Fruit fly (Drosophila melanogaster) whole organism, prepupa: ENCODE measurements around the gene CG4660.
A peak's percentile ranks its signal among the peaks of the same experiment; 100 is the strongest.

Experiments used
- Blimp-1 ChIP-seq: fragments of 200-800 bp; sonication (Bioruptor generic); optimal IDR thresholded peaks from 3 replicates; lab custom pipeline; 2017; ENCODE audit warnings: missing biosample characterization, missing genetic modification characterization, mild to moderate bottlenecking, moderate library complexity, missing genetic modification reagents
- CG10631 ChIP-seq: fragments of 200-800 bp; sonication (Bioruptor generic); optimal IDR thresholded peaks from 2 replicates; lab custom pipeline; 2016; ENCODE audit warnings: missing biosample characterization, missing genetic modification characterization
- CG11294 ChIP-seq: fragments of 200-800 bp; sonication (Bioruptor generic); IDR thresholded peaks from 2 replicates; pipeline ENCODE4 v1.3.6; 2022; ENCODE audit warnings: missing biosample characterization, missing genetic modification characterization
- CG11902 ChIP-seq: fragments of 200-800 bp; sonication (Bioruptor generic); optimal IDR thresholded peaks from 3 replicates; lab custom pipeline; 2016; ENCODE audit warnings: missing biosample characterization, missing genetic modification characterization
- CG1621 ChIP-seq: fragments of 200-800 bp; sonication (Bioruptor generic); optimal IDR thresholded peaks from 3 replicates; lab custom pipeline; 2018; ENCODE audit warnings: missing biosample characterization, mild to moderate bottlenecking, missing genetic modification characterization
- CG3032 ChIP-seq: fragments of 200-800 bp; optimal IDR thresholded peaks from 2 replicates; lab custom pipeline; 2019; ENCODE audit warnings: missing biosample characterization, mild to moderate bottlenecking, missing genetic modification characterization, moderate library complexity
- CG31627 ChIP-seq: fragments of 200-800 bp; sonication (Bioruptor generic); optimal IDR thresholded peaks from 3 replicates; lab custom pipeline; 2016; ENCODE audit warnings: missing biosample characterization, missing genetic modification characterization
- CG32006 ChIP-seq: fragments of 200-800 bp; sonication (Bioruptor generic); optimal IDR thresholded peaks from 3 replicates; lab custom pipeline; 2017; ENCODE audit warnings: missing biosample characterization, mild to moderate bottlenecking, missing genetic modification characterization
- CG34406 ChIP-seq: fragments of 200-800 bp; sonication (Bioruptor generic); optimal IDR thresholded peaks from 3 replicates; lab custom pipeline; 2016; ENCODE audit warnings: missing biosample characterization, missing genetic modification characterization
- CG3919 ChIP-seq: fragments of 200-800 bp; sonication (Bioruptor generic); optimal IDR thresholded peaks from 3 replicates; lab custom pipeline; 2016; ENCODE audit warnings: missing biosample characterization, missing genetic modification characterization
- CG6163 ChIP-seq: fragments of 200-800 bp; sonication (Bioruptor generic); IDR thresholded peaks from 3 replicates; pipeline ENCODE4 v1.3.6; 2022; ENCODE audit warnings: missing biosample characterization, missing genetic modification characterization
- CG6276 ChIP-seq: fragments of 200-800 bp; sonication (Bioruptor generic); optimal IDR thresholded peaks from 2 replicates; lab custom pipeline; 2017; ENCODE audit warnings: missing biosample characterization, mild to moderate bottlenecking, missing genetic modification characterization
- CG6792 ChIP-seq: fragments of 200-800 bp; sonication (Bioruptor generic); optimal IDR thresholded peaks from 3 replicates; lab custom pipeline; 2016; ENCODE audit warnings: missing biosample characterization, missing genetic modification characterization
- CG6808 ChIP-seq: fragments of 200-800 bp; sonication (Bioruptor generic); optimal IDR thresholded peaks from 3 replicates; lab custom pipeline; 2017; ENCODE audit warnings: missing biosample characterization, missing genetic modification characterization, mild to moderate bottlenecking, moderate library complexity, missing genetic modification reagents
- CG7368 ChIP-seq: fragments of 200-800 bp; sonication (Bioruptor generic); optimal IDR thresholded peaks from 3 replicates; lab custom pipeline; 2016; ENCODE audit warnings: missing biosample characterization, missing genetic modification characterization
- CG8119 ChIP-seq: fragments of 200-800 bp; sonication (Bioruptor generic); IDR thresholded peaks from 3 replicates; pipeline ENCODE4 v1.3.6; 2022; ENCODE audit warnings: missing biosample characterization, missing genetic modification characterization
- Eip75B ChIP-seq: fragments of 200-800 bp; sonication (Bioruptor generic); optimal IDR thresholded peaks from 3 replicates; lab custom pipeline; 2016; ENCODE audit warnings: missing biosample characterization, missing genetic modification characterization
- Eip78C ChIP-seq: fragments of 200-800 bp; sonication (Bioruptor generic); peaks from one replicate; lab custom pipeline; 2016; ENCODE audit warnings: missing biosample characterization, missing genetic modification characterization
- Eip93F ChIP-seq: fragments of 200-800 bp; sonication (Bioruptor generic); optimal IDR thresholded peaks from 2 replicates; lab custom pipeline; 2016; ENCODE audit warnings: missing biosample characterization, mild to moderate bottlenecking, missing genetic modification characterization
- Ets96B ChIP-seq: fragments of 200-800 bp; optimal IDR thresholded peaks from 2 replicates; lab custom pipeline; 2019; ENCODE audit warnings: missing biosample characterization, mild to moderate bottlenecking, missing genetic modification characterization, moderate library complexity
- Gug ChIP-seq: fragments of 200-800 bp; sonication (Bioruptor generic); IDR thresholded peaks from 2 replicates; pipeline ENCODE4 v1.3.6; 2022; ENCODE audit warnings: missing biosample characterization, missing genetic modification characterization
- Hr4 ChIP-seq: fragments of 200-800 bp; sonication (Bioruptor generic); optimal IDR thresholded peaks from 3 replicates; lab custom pipeline; 2016; ENCODE audit warnings: missing biosample characterization, missing genetic modification characterization
- Met ChIP-seq: fragments of 200-800 bp; sonication (Bioruptor generic); optimal IDR thresholded peaks from 3 replicates; lab custom pipeline; 2016; ENCODE audit warnings: missing biosample characterization, missing genetic modification characterization
- Smox ChIP-seq: fragments of 200-800 bp; sonication (Bioruptor generic); optimal IDR thresholded peaks from 3 replicates; lab custom pipeline; 2016; ENCODE audit warnings: missing biosample characterization, missing genetic modification characterization
- Sox102F ChIP-seq: fragments of 200-800 bp; sonication (Bioruptor generic); optimal IDR thresholded peaks from 2 replicates; lab custom pipeline; 2016; ENCODE audit warnings: missing biosample characterization, mild to moderate bottlenecking, missing genetic modification characterization
- Sox14 ChIP-seq: fragments of 200-800 bp; sonication (Bioruptor generic); optimal IDR thresholded peaks from 3 replicates; lab custom pipeline; 2016; ENCODE audit warnings: missing biosample characterization, missing genetic modification characterization
- Sox15 ChIP-seq: fragments of 200-800 bp; sonication (Bioruptor generic); optimal IDR thresholded peaks from 3 replicates; lab custom pipeline; 2016; ENCODE audit warnings: missing biosample characterization, missing genetic modification characterization
- acj6 ChIP-seq: fragments of 200-800 bp; sonication (Bioruptor generic); optimal IDR thresholded peaks from 3 replicates; lab custom pipeline; 2016; ENCODE audit warnings: missing biosample characterization, missing genetic modification characterization
- cyc ChIP-seq: fragments of 200-800 bp; sonication (Bioruptor generic); optimal IDR thresholded peaks from 3 replicates; lab custom pipeline; 2016; ENCODE audit warnings: missing biosample characterization, missing genetic modification characterization
- dac ChIP-seq: fragments of 200-800 bp; sonication (Bioruptor generic); optimal IDR thresholded peaks from 2 replicates; lab custom pipeline; 2017; ENCODE audit warnings: missing biosample characterization, mild to moderate bottlenecking, missing genetic modification characterization
- dsx ChIP-seq: fragments of 200-800 bp; optimal IDR thresholded peaks from 3 replicates; lab custom pipeline; 2019; ENCODE audit warnings: missing biosample characterization, mild to moderate bottlenecking, missing genetic modification characterization, moderate library complexity; ENCODE audit not compliant: poor library complexity, severe bottlenecking
- eg ChIP-seq: fragments of 200-800 bp; sonication (Bioruptor generic); IDR thresholded peaks from 3 replicates; pipeline ENCODE4 v1.3.6; 2022; ENCODE audit warnings: missing biosample characterization, missing genetic modification characterization
- esn ChIP-seq: fragments of 200-800 bp; sonication (Bioruptor generic); optimal IDR thresholded peaks from 2 replicates; lab custom pipeline; 2016; ENCODE audit warnings: missing biosample characterization, mild to moderate bottlenecking, missing genetic modification characterization, moderate library complexity
- lz ChIP-seq: fragments of 200-800 bp; sonication (Bioruptor generic); optimal IDR thresholded peaks from 3 replicates; lab custom pipeline; 2016; ENCODE audit warnings: missing biosample characterization, missing genetic modification characterization
- net ChIP-seq: fragments of 200-800 bp; sonication (Bioruptor generic); optimal IDR thresholded peaks from 3 replicates; lab custom pipeline; 2016; ENCODE audit warnings: missing biosample characterization, missing genetic modification characterization
- pdm3 ChIP-seq: fragments of 200-800 bp; sonication (Bioruptor generic); optimal IDR thresholded peaks from 3 replicates; lab custom pipeline; 2016; ENCODE audit warnings: missing biosample characterization, missing genetic modification characterization
- salr ChIP-seq, 2 experiments: fragments of 200-800 bp; sonication (Bioruptor generic); optimal IDR thresholded peaks; 3 replicates each; lab custom pipeline; 2016 to 2018; ENCODE audit warnings: missing biosample characterization in 2 of 2, missing genetic modification characterization in 2 of 2, mild to moderate bottlenecking in 1 of 2
- svp ChIP-seq: fragments of 200-800 bp; sonication (Bioruptor generic); peaks from one replicate; lab custom pipeline; 2016; ENCODE audit warnings: missing biosample characterization, missing genetic modification characterization
- topi ChIP-seq: fragments of 200-800 bp; sonication (Bioruptor generic); optimal IDR thresholded peaks from 3 replicates; lab custom pipeline; 2016; ENCODE audit warnings: missing biosample characterization, missing genetic modification characterization

CG4660 gene

dm6 chrX:6050935-6051656 is 30.1 kb downstream of the CG4660 start (continued):
- TF ChIP-seq CG6276 (GFP tag; lab: Kevin White, UChicago), result no peak
- TF ChIP-seq CG8119, result no peak
- TF ChIP-seq cyc (GFP tag; lab: Kevin White, UChicago), result no peak
- TF ChIP-seq Sox15 (GFP tag; lab: Kevin White, UChicago), result no peak
- TF ChIP-seq CG11902 (GFP tag; lab: Kevin White, UChicago), result no peak
- TF ChIP-seq Sox14, result no peak
- no peak for TF ChIP-seq acj6 (GFP tag; lab: Kevin White, UChicago)
- TF ChIP-seq Eip78C (GFP tag; lab: Kevin White, UChicago), result no peak
- no peak for TF ChIP-seq dac (GFP tag; lab: Kevin White, UChicago)

- TF ChIP-seq Smox (GFP tag; lab: Kevin White, UChicago), result peak; percentile 29
- no peak for TF ChIP-seq CG10631 (GFP tag; lab: Kevin White, UChicago)
- TF ChIP-seq CG32006, result no peak
- TF ChIP-seq Eip78C (GFP tag; lab: Kevin White, UChicago), result peak; percentile 68
- TF ChIP-seq esn (GFP tag; lab: Kevin White, UChicago), result peak; percentile 16
- no peak for TF ChIP-seq Eip75B
- no peak for TF ChIP-seq CG6276 (GFP tag; lab: Kevin White, UChicago)
- TF ChIP-seq Sox102F (GFP tag; lab: Kevin White, UChicago), result peak; percentile 13
- TF ChIP-seq CG8119, result no peak
- TF ChIP-seq Gug, result no peak
- TF ChIP-seq svp, result peak; percentile 43
- no peak for TF ChIP-seq salr (GFP tag; optimal IDR thresholded peaks at IDR 0.05; lab: Kevin White, UChicago)
- no peak for TF ChIP-seq Hr4
- TF ChIP-seq CG6792 (GFP tag; lab: Kevin White, UChicago), result no peak
- no peak for TF ChIP-seq CG7368 (GFP tag; lab: Kevin White, UChicago)
Measured at dm6 chrX:6050282-6050934, 30.8 kb downstream of the CG4660 start, which contains the start of gene CG5921. TSS of gene CG5921 (plus strand) at chrX:6050828.

- TF ChIP-seq Eip78C (GFP tag; lab: Kevin White, UChicago) (peak; percentile 64), CG3032 (peak; percentile 5), CG6163 (GFP tag; lab: Robert Waterston, UW) (no peak), net (GFP tag; lab: Kevin White, UChicago) (no peak), CG6808 (GFP tag; lab: Kevin White, UChicago) (peak; percentile 8), svp (peak; percentile 31)
Measured at dm6 chrX:6039431-6040016, 41.6 kb downstream of the CG4660 start, which contains the start of gene CG5937. TSS of gene CG5937 (plus strand) at chrX:6040005.

- TF ChIP-seq Blimp-1 (no peak), lz (GFP tag; lab: Kevin White, UChicago) (peak; percentile 41), Sox102F (GFP tag; lab: Kevin White, UChicago) (no peak), Ets96B (tag; lab: Kevin White, UChicago) (no peak), dsx (peak; percentile 92), CG8119 (no peak), Hr4 (peak; percentile 38), Eip78C (GFP tag; lab: Kevin White, UChicago) (peak; percentile 59), svp (peak; percentile 100), CG31627 (GFP tag; lab: Kevin White, UChicago) (peak; percentile 40), CG3919 (GFP tag; lab: Kevin White, UChicago) (peak; percentile 31), Sox15 (GFP tag; lab: Kevin White, UChicago) (no peak), CG11902 (GFP tag; lab: Kevin White, UChicago) (no peak), Gug (no peak), CG32006 (peak; percentile 8), CG1621 (tag; lab: Kevin White, UChicago) (no peak), eg (GFP tag; lab: Robert Waterston, UW) (peak; percentile 58; the same call in 2 of the 3 replicates), Eip93F (GFP tag; lab: Kevin White, UChicago) (no peak), acj6 (GFP tag; lab: Kevin White, UChicago) (no peak), topi (GFP tag; lab: Kevin White, UChicago) (peak; percentile 22), Met (GFP tag; lab: Kevin White, UChicago) (peak; percentile 0), pdm3 (GFP tag; lab: Kevin White, UChicago) (peak; percentile 21), Sox14 (peak; percentile 4), cyc (GFP tag; lab: Kevin White, UChicago) (peak; percentile 26), CG11294 (GFP tag; lab: Robert Waterston, UW) (no peak; the same call in 1 of the 2 replicates), CG34406 (GFP tag; lab: Kevin White, UChicago) (no peak), Eip75B (peak; percentile 4)
Measured at dm6 chrX:6037180-6037946, 43.8 kb downstream of the CG4660 start, which contains the start of the genes rux and MCTS1. TSS of gene rux (minus strand) at chrX:6037800. TSS of gene MCTS1 (plus strand) at chrX:6037892.
